Worm (Caenorhabditis elegans) whole organism, late embryonic: ENCODE data around the gene EGAP1.5.

ENCODE experiments used
- C08G9.2 ChIP-seq: sonication (generic microtip); optimal IDR thresholded peaks from 2 replicates; lab custom pipeline; 2016; ENCODE audit warnings: mild to moderate bottlenecking, missing genetic modification characterization, moderate library complexity, missing compliant biosample characterization
- C38D4.7 ChIP-seq: fragments of 200-800 bp; sonication (Bioruptor generic); optimal IDR thresholded peaks from 2 replicates; lab custom pipeline; 2018; ENCODE audit warnings: mild to moderate bottlenecking, missing genetic modification characterization, moderate library complexity, missing compliant biosample characterization
- ahr-1 ChIP-seq: sonication (generic microtip); optimal IDR thresholded peaks from 2 replicates; lab custom pipeline; 2016; ENCODE audit warnings: missing genetic modification characterization, missing compliant biosample characterization
- ama-1 ChIP-seq: fragments of 150-350 bp; optimal IDR thresholded peaks from 2 replicates; lab custom pipeline; 2014
- ceh-14 ChIP-seq: sonication (generic microtip); optimal IDR thresholded peaks from 2 replicates; lab custom pipeline; 2016; ENCODE audit warnings: missing genotype, missing genetic modification characterization, missing compliant biosample characterization
- ceh-18 ChIP-seq: sonication (generic microtip); optimal IDR thresholded peaks from 2 replicates; lab custom pipeline; 2016; ENCODE audit warnings: missing genetic modification characterization, missing compliant biosample characterization
- ceh-19 ChIP-seq: fragments of 200-800 bp; sonication (Bioruptor generic); optimal IDR thresholded peaks from 2 replicates; lab custom pipeline; 2018; ENCODE audit warnings: mild to moderate bottlenecking, missing genetic modification characterization, missing compliant biosample characterization
- ceh-2 ChIP-seq: sonication (generic microtip); optimal IDR thresholded peaks from 2 replicates; lab custom pipeline; 2016; ENCODE audit warnings: missing genotype, missing genetic modification characterization, missing compliant biosample characterization
- ceh-22 ChIP-seq: sonication (generic microtip); optimal IDR thresholded peaks from 2 replicates; lab custom pipeline; 2017; ENCODE audit warnings: missing biosample characterization, missing genetic modification characterization
- ceh-34 ChIP-seq: sonication (generic microtip); optimal IDR thresholded peaks from 2 replicates; lab custom pipeline; 2016; ENCODE audit warnings: mild to moderate bottlenecking, missing genetic modification characterization, missing compliant biosample characterization
- ceh-48 ChIP-seq: sonication (generic microtip); optimal IDR thresholded peaks from 2 replicates; lab custom pipeline; 2016; ENCODE audit warnings: missing genetic modification characterization, inconsistent platforms, missing compliant biosample characterization
- ceh-6 ChIP-seq: fragments of 200-800 bp; sonication (Bioruptor generic); optimal IDR thresholded peaks from 2 replicates; lab custom pipeline; 2018; ENCODE audit warnings: mild to moderate bottlenecking, missing genetic modification characterization, missing compliant biosample characterization
- che-1 ChIP-seq: sonication (generic microtip); optimal IDR thresholded peaks from 2 replicates; lab custom pipeline; 2016; ENCODE audit warnings: mild to moderate bottlenecking, missing genetic modification characterization, missing compliant biosample characterization
- elt-2 ChIP-seq: sonication (generic microtip); optimal IDR thresholded peaks from 2 replicates; lab custom pipeline; 2016; ENCODE audit warnings: missing genetic modification reagents, missing genetic modification characterization, missing compliant biosample characterization
- ets-4 ChIP-seq: sonication (generic microtip); optimal IDR thresholded peaks from 2 replicates; lab custom pipeline; 2016; ENCODE audit warnings: missing genetic modification characterization, missing compliant biosample characterization
- fax-1 ChIP-seq: sonication (generic microtip); optimal IDR thresholded peaks from 2 replicates; lab custom pipeline; 2016; ENCODE audit warnings: missing genotype, missing genetic modification characterization, missing compliant biosample characterization
- fkh-6 ChIP-seq: sonication (generic microtip); optimal IDR thresholded peaks from 2 replicates; lab custom pipeline; 2016; ENCODE audit warnings: missing genetic modification characterization, missing compliant biosample characterization
- gmeb-2 ChIP-seq: sonication (generic microtip); optimal IDR thresholded peaks from 2 replicates; lab custom pipeline; 2016; ENCODE audit warnings: missing genetic modification characterization, inconsistent platforms, missing compliant biosample characterization
- hlh-13 ChIP-seq: fragments of 200-800 bp; sonication (Bioruptor generic); optimal IDR thresholded peaks from 2 replicates; lab custom pipeline; 2018; ENCODE audit warnings: mild to moderate bottlenecking, missing genetic modification characterization, missing compliant biosample characterization
- lin-11 ChIP-seq: fragments of 200-800 bp; sonication (Bioruptor generic); optimal IDR thresholded peaks from 2 replicates; lab custom pipeline; 2018; ENCODE audit warnings: mild to moderate bottlenecking, missing genetic modification characterization, missing compliant biosample characterization
- madf-2 ChIP-seq: sonication (generic microtip); optimal IDR thresholded peaks from 2 replicates; lab custom pipeline; 2017; ENCODE audit warnings: missing genetic modification characterization, missing compliant biosample characterization
- nhr-232 ChIP-seq: sonication (generic microtip); optimal IDR thresholded peaks from 2 replicates; lab custom pipeline; 2016; ENCODE audit warnings: missing genetic modification characterization, missing compliant biosample characterization
- npax-4 ChIP-seq: sonication (generic microtip); optimal IDR thresholded peaks from 2 replicates; lab custom pipeline; 2016; ENCODE audit warnings: missing genetic modification characterization, missing compliant biosample characterization
- odd-2 ChIP-seq: sonication (generic microtip); optimal IDR thresholded peaks from 2 replicates; lab custom pipeline; 2017; ENCODE audit warnings: antibody characterized with exemption, mild to moderate bottlenecking, missing genetic modification characterization, missing compliant biosample characterization
- pat-9 ChIP-seq: fragments of 200-800 bp; sonication (Bioruptor generic); optimal IDR thresholded peaks from 2 replicates; lab custom pipeline; 2018; ENCODE audit warnings: mild to moderate bottlenecking, missing genetic modification characterization, moderate library complexity, missing compliant biosample characterization
- pax-1 ChIP-seq: fragments of 150-350 bp; optimal IDR thresholded peaks from 2 replicates; lab custom pipeline; 2014; ENCODE audit warnings: missing biosample characterization, missing genetic modification characterization
- pha-4 ChIP-seq: fragments of 150-350 bp; optimal IDR thresholded peaks from 2 replicates; lab custom pipeline; 2018; ENCODE audit warnings: missing biosample characterization, missing genetic modification reagents, missing genetic modification characterization
- pqm-1 ChIP-seq: sonication (generic microtip); optimal IDR thresholded peaks from 2 replicates; lab custom pipeline; 2016; ENCODE audit warnings: missing genetic modification characterization, missing compliant biosample characterization
- pros-1 ChIP-seq: fragments of 150-350 bp; optimal IDR thresholded peaks from 2 replicates; lab custom pipeline; 2014; ENCODE audit warnings: missing biosample characterization, missing genetic modification reagents, missing genetic modification characterization
- sox-2 ChIP-seq: fragments of 200-800 bp; sonication (Bioruptor generic); IDR thresholded peaks from 2 replicates; pipeline ENCODE4 v1.3.6; 2022; ENCODE audit warnings: missing genetic modification reagents, missing genetic modification characterization, missing compliant biosample characterization
- sox-4 ChIP-seq: sonication (generic microtip); optimal IDR thresholded peaks from 2 replicates; lab custom pipeline; 2017; ENCODE audit warnings: mild to moderate bottlenecking, missing genetic modification characterization, inconsistent platforms, missing compliant biosample characterization
- syd-9 ChIP-seq: sonication (generic microtip); optimal IDR thresholded peaks from 2 replicates; lab custom pipeline; 2016; ENCODE audit warnings: mild to moderate bottlenecking, missing genetic modification characterization, moderate library complexity, missing compliant biosample characterization
- tbx-2 ChIP-seq: sonication (generic microtip); optimal IDR thresholded peaks from 2 replicates; lab custom pipeline; 2016; ENCODE audit warnings: missing genetic modification characterization, missing compliant biosample characterization
- tbx-7 ChIP-seq: sonication (generic microtip); optimal IDR thresholded peaks from 2 replicates; lab custom pipeline; 2016; ENCODE audit warnings: missing genotype, missing genetic modification characterization, missing compliant biosample characterization
- ttx-3 ChIP-seq: sonication (generic microtip); optimal IDR thresholded peaks from 2 replicates; lab custom pipeline; 2016; ENCODE audit warnings: missing genetic modification reagents, missing genetic modification characterization, missing compliant biosample characterization
- unc-42 ChIP-seq: sonication (generic microtip); optimal IDR thresholded peaks from 2 replicates; lab custom pipeline; 2016; ENCODE audit warnings: missing genotype, missing genetic modification characterization, missing compliant biosample characterization
- unc-55 ChIP-seq: sonication (generic microtip); optimal IDR thresholded peaks from 2 replicates; lab custom pipeline; 2017; ENCODE audit warnings: missing biosample characterization, missing genetic modification reagents, missing genetic modification characterization

Gene EGAP1.5

DNA sequence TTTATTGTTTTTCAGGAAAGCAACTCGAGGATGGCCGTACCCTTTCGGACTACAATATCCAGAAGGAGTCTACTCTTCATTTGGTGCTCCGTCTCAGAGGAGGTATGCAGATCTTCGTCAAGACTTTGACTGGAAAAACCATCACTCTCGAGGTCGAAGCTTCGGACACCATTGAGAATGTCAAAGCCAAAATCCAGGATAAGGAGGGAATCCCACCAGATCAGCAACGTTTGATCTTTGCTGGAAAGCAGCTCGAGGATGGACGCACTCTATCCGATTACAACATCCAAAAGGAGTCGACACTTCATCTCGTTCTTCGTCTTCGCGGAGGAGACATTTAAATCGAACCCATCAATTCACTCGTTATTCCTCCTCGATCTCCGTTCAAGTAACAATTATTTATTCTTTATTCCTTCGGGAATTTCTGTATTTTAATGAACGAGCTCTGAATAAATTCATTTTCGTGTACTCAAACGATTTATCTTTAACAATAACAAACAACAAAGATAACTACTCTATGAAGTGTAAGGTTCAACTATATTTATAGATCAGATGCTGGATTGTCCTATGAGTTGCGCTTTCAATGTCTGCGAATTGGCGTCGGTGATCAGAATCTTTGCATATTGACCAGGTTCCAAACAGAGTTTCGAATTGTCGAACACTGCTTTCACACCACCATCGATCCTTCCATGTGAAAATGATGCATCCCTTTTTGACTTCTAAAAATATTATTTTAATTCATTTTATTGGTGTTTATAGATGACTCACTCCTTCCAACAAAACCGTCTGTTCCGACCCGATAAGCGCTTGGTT is 12.1 kb downstream of the EGAP1.5 start:
- peak; percentile 86 for TF ChIP-seq ama-1 (lab: Kevin White, UChicago)
- TF ChIP-seq C38D4.7 (GFP tag; lab: Kevin White, UChicago) = no peak
- TF ChIP-seq sox-4 = no peak

ce11 chrIII:5945865-5946264 is 14.3 kb downstream of the EGAP1.5 start, which contains the start of gene F25B5.5:
TSS of gene F25B5.5 (minus strand) at chrIII:5946124.
- TF ChIP-seq odd-2 (tag; lab: Kevin White, UChicago) (no peak), ceh-14 (tag; lab: Kevin White, UChicago) (no peak), syd-9 (no peak), ceh-2 (tag; lab: Kevin White, UChicago) (no peak), sox-2 (no peak), ceh-22 (tag; lab: Kevin White, UChicago) (no peak), ceh-34 (tag; lab: Kevin White, UChicago) (no peak), pax-1 (no peak), ceh-6 (no peak), tbx-2 (tag; lab: Kevin White, UChicago) (no peak), fkh-6 (tag; lab: Kevin White, UChicago) (no peak), elt-2 (tag; lab: Kevin White, UChicago) (no peak)
- TF ChIP-seq, all 69 proteins: peak for 0

DNA sequence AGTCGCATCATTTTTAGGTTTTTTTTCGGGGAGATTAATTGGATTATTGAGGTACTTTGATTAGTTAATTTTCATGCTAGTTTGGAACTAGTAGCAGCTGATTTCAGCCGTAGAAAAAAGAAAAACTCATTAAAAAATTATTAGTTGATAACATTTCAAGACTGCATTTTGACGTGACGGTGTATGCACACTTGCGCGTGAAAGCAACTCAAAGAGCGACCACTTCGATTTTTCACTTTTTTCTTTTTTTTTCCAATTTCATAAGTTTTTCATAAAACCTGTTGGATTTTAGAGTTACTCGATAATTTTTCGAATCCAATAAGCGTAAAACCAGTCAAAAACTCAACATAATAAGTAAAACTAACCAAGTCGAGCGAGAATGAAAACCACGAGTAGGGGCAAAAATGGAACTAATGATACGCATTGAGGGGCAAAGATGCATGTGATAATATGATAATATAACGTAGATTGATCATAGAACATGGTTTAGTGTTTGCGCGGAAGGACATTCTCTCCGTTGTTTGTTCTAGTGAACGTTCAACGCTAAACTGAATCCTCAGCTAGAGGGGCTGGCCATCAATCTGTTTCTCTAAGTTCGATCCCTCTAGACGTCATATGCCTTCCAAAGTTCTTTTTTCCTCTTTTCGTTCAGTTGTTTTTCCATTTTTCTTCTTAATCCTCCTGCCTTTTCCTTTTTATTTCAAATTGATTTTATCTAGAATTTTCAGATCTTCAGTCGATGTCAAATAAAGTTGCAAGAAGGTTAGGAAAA is 16.8 kb downstream of the EGAP1.5 start, which contains the start of the genes F25B5.6 and F25B5.3:
F25B5.6 (minus strand) TSS at position 572 of the 772 bp plus-strand sequence.
F25B5.3 (plus strand) TSS at position 722 of the 772 bp plus-strand sequence.
- TF ChIP-seq ama-1 (lab: Kevin White, UChicago) (no peak), unc-42 (peak; percentile 35), sox-2 (no peak)

ce11 chrIII:5948986-5949385 is 17.5 kb downstream of the EGAP1.5 start:
- TF ChIP-seq ceh-19 (GFP tag; lab: Kevin White, UChicago) = no peak
- TF ChIP-seq lin-11 = no peak
- no peak for TF ChIP-seq pha-4
- TF ChIP-seq ceh-18 = no peak
- no peak for TF ChIP-seq fax-1 (tag; lab: Kevin White, UChicago)
- no peak for TF ChIP-seq tbx-7
- no peak for TF ChIP-seq pqm-1 (tag; lab: Kevin White, UChicago)
- no peak for TF ChIP-seq nhr-232

- TF ChIP-seq ahr-1 (tag; lab: Kevin White, UChicago) = no peak
- TF ChIP-seq pqm-1 (tag; lab: Kevin White, UChicago) = no peak
- TF ChIP-seq pros-1 (tag; lab: Kevin White, UChicago) = no peak
- peak; percentile 40 for TF ChIP-seq ceh-18
- peak; percentile 21 for TF ChIP-seq unc-55 (GFP tag; lab: Kevin White, UChicago)
- peak; percentile 30 for TF ChIP-seq unc-42
- no peak for TF ChIP-seq npax-4 (tag; lab: Kevin White, UChicago)
- TF ChIP-seq pat-9 = no peak
- no peak for TF ChIP-seq tbx-2 (tag; lab: Kevin White, UChicago)
- TF ChIP-seq hlh-13 = no peak
- no peak for TF ChIP-seq odd-2 (tag; lab: Kevin White, UChicago)
- no peak for TF ChIP-seq syd-9
- no peak for TF ChIP-seq ttx-3
- TF ChIP-seq C08G9.2 (tag; lab: Kevin White, UChicago) = no peak
- no peak for TF ChIP-seq ceh-14 (tag; lab: Kevin White, UChicago)
- no peak for TF ChIP-seq gmeb-2 (tag; lab: Kevin White, UChicago)
- TF ChIP-seq che-1 (tag; lab: Kevin White, UChicago) = no peak
- no peak for TF ChIP-seq madf-2
- no peak for TF ChIP-seq ceh-48
- TF ChIP-seq ets-4 (tag; lab: Kevin White, UChicago) = no peak
Observed at ce11 chrIII:5949817-5950216, 18.3 kb downstream of the EGAP1.5 start.
